Worm (Caenorhabditis elegans): ENCODE measurements around the gene tsp-20.

The tsp-20 gene

DNA sequence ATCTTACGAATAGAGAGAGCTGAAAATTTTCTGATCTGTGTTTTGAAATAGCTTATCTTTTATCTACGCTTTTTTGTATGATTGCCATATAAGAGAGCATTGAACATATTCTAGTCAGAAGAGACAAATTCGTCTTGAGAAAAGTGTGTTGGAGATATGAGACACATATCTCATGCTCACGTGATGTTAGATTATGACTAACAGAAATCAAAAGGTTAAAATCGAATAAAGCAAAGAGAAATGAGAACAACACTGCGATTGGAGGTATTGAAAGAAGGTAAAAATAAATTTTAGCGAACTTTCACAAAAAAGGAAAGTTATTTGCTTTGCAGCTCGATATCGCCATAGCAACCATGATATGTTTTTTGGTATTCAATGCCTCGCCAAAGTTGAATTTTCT lies 51.8 kb downstream of the tsp-20 start, which contains the start of gene nhr-167:
nhr-167 (minus strand) TSS at position 21 of the 400 bp plus-strand sequence.
- TF ChIP-seq fkh-10 (GFP tag; optimal IDR thresholded peaks at IDR 0.05) (no peak), eor-1 (tag; optimal IDR thresholded peaks at IDR 0.05) (no peak)
